Fruit fly (Drosophila melanogaster) whole organism, embryonic: ENCODE measurements around the gene CG11726.

Source experiments
- CG10267 ChIP-seq: fragments of 200-800 bp; sonication (Bioruptor generic); optimal IDR thresholded peaks from 2 replicates; lab custom pipeline; 2018; ENCODE audit warnings: missing biosample characterization, mild to moderate bottlenecking, missing genetic modification characterization, moderate library complexity
- CG11456 ChIP-seq: fragments of 200-800 bp; sonication (Bioruptor generic); IDR thresholded peaks from 3 replicates; pipeline ENCODE4 v1.3.6; 2022; ENCODE audit warnings: missing biosample characterization, missing genetic modification characterization
- CG11504 ChIP-seq: fragments of 200-800 bp; sonication (Bioruptor generic); optimal IDR thresholded peaks from 3 replicates; lab custom pipeline; 2019; ENCODE audit warnings: missing biosample characterization, mild to moderate bottlenecking, missing genetic modification characterization, moderate library complexity
- CG13624 ChIP-seq: fragments of 200-800 bp; sonication (Bioruptor generic); optimal IDR thresholded peaks from 2 replicates; lab custom pipeline; 2016; ENCODE audit warnings: missing biosample characterization, missing genetic modification characterization
- CG14014 ChIP-seq: fragments of 200-800 bp; sonication (Bioruptor generic); IDR thresholded peaks from 2 replicates; pipeline ENCODE4 v1.3.6; 2022; ENCODE audit warnings: missing biosample characterization, missing genetic modification characterization
- CG16815 ChIP-seq: fragments of 200-800 bp; sonication (Bioruptor generic); optimal IDR thresholded peaks from 3 replicates; lab custom pipeline; 2017; ENCODE audit warnings: missing biosample characterization, mild to moderate bottlenecking, missing genetic modification characterization
- CG18262 ChIP-seq: fragments of 200-800 bp; optimal IDR thresholded peaks from 3 replicates; lab custom pipeline; 2019; ENCODE audit warnings: missing biosample characterization, mild to moderate bottlenecking, missing genetic modification characterization, moderate library complexity
- CG2116 ChIP-seq: fragments of 200-800 bp; sonication (Bioruptor generic); optimal IDR thresholded peaks from 3 replicates; lab custom pipeline; 2018; ENCODE audit warnings: missing biosample characterization, mild to moderate bottlenecking, missing genetic modification characterization
- CG30403 ChIP-seq: fragments of 200-800 bp; sonication (Bioruptor generic); optimal IDR thresholded peaks from 3 replicates; lab custom pipeline; 2016; ENCODE audit warnings: missing biosample characterization, missing genetic modification characterization
- CG31365 ChIP-seq: fragments of 200-800 bp; sonication (Bioruptor generic); optimal IDR thresholded peaks from 2 replicates; lab custom pipeline; 2018; ENCODE audit warnings: missing biosample characterization, mild to moderate bottlenecking, missing genetic modification characterization
- CG3847 ChIP-seq: fragments of 200-800 bp; sonication (Bioruptor generic); IDR thresholded peaks from 2 replicates; pipeline ENCODE4 v1.3.6; 2022; ENCODE audit warnings: missing biosample characterization, missing genetic modification characterization
- CG4617 ChIP-seq: fragments of 200-800 bp; sonication (Bioruptor generic); optimal IDR thresholded peaks from 3 replicates; lab custom pipeline; 2016; ENCODE audit warnings: missing biosample characterization, missing genetic modification characterization, borderline replicate concordance
- CG4820 ChIP-seq: fragments of 200-800 bp; sonication (Bioruptor generic); optimal IDR thresholded peaks from 3 replicates; lab custom pipeline; 2016; ENCODE audit warnings: missing biosample characterization, missing genetic modification characterization
- CG7271 ChIP-seq: fragments of 200-800 bp; sonication (Bioruptor generic); optimal IDR thresholded peaks from 2 replicates; lab custom pipeline; 2018; ENCODE audit warnings: missing biosample characterization, mild to moderate bottlenecking, missing genetic modification characterization, moderate library complexity
- CG7987 ChIP-seq: fragments of 200-800 bp; sonication (Bioruptor generic); optimal IDR thresholded peaks from 2 replicates; lab custom pipeline; 2018; ENCODE audit warnings: missing biosample characterization, mild to moderate bottlenecking, missing genetic modification characterization, moderate library complexity
- CG8478 ChIP-seq: fragments of >200 bp; optimal IDR thresholded peaks from 2 replicates; lab custom pipeline; 2018
- HLH4C ChIP-seq: fragments of 200-800 bp; sonication (Bioruptor generic); IDR thresholded peaks from 3 replicates; pipeline ENCODE4 v1.3.6; 2022; ENCODE audit warnings: missing biosample characterization, missing genetic modification characterization; ENCODE audit not compliant: partially characterized antibody
- Lhr ChIP-seq: fragments of 200-800 bp; sonication (Bioruptor generic); optimal IDR thresholded peaks from 3 replicates; lab custom pipeline; 2017; ENCODE audit warnings: mild to moderate bottlenecking, missing biosample characterization, missing genetic modification reagents, missing genetic modification characterization
- MTF-1 ChIP-seq: fragments of 200-800 bp; sonication (Bioruptor generic); optimal IDR thresholded peaks from 2 replicates; lab custom pipeline; 2018; ENCODE audit warnings: missing biosample characterization, mild to moderate bottlenecking, missing genetic modification characterization, borderline replicate concordance
- NC2α ChIP-seq: fragments of 200-800 bp; sonication (Bioruptor generic); optimal IDR thresholded peaks from 2 replicates; lab custom pipeline; 2016; ENCODE audit warnings: missing biosample characterization, missing genetic modification characterization
- Oli ChIP-seq: fragments of 200-800 bp; sonication (Bioruptor generic); optimal IDR thresholded peaks from 2 replicates; lab custom pipeline; 2018; ENCODE audit warnings: missing biosample characterization, mild to moderate bottlenecking, missing genetic modification characterization, moderate library complexity
- Sin3A ChIP-seq: fragments of >200 bp; optimal IDR thresholded peaks from 2 replicates; lab custom pipeline; 2018
- Spps ChIP-seq: fragments of 200-800 bp; sonication (Bioruptor generic); optimal IDR thresholded peaks from 2 replicates; lab custom pipeline; 2018; ENCODE audit warnings: missing biosample characterization, mild to moderate bottlenecking, missing genetic modification characterization
- YL-1 ChIP-seq: fragments of 200-800 bp; sonication (Bioruptor generic); optimal IDR thresholded peaks from 3 replicates; lab custom pipeline; 2017; ENCODE audit warnings: missing biosample characterization, mild to moderate bottlenecking, missing genetic modification characterization
- ab ChIP-seq: fragments of 200-800 bp; sonication (Bioruptor generic); optimal IDR thresholded peaks from 2 replicates; lab custom pipeline; 2016; ENCODE audit warnings: missing biosample characterization, missing genetic modification characterization
- br ChIP-seq: fragments of >200 bp; optimal IDR thresholded peaks from 2 replicates; lab custom pipeline; 2017
- cato ChIP-seq: fragments of 200-800 bp; sonication (Bioruptor generic); optimal IDR thresholded peaks from 2 replicates; lab custom pipeline; 2016; ENCODE audit warnings: missing biosample characterization, missing genetic modification characterization, borderline replicate concordance
- cg ChIP-seq: fragments of 200-800 bp; sonication (Bioruptor generic); optimal IDR thresholded peaks from 3 replicates; lab custom pipeline; 2019; ENCODE audit warnings: missing biosample characterization, mild to moderate bottlenecking, missing genetic modification characterization, moderate library complexity
- ci ChIP-seq: fragments of 200-800 bp; sonication (Bioruptor generic); IDR thresholded peaks from 3 replicates; pipeline ENCODE4 v1.3.6; 2022; ENCODE audit warnings: missing biosample characterization, missing genetic modification characterization
- crp ChIP-seq, 2 experiments: fragments of 200-800 bp; sonication (Bioruptor generic); optimal IDR thresholded peaks; 2 replicates in 1 of 2; 3 replicates in 1 of 2; lab custom pipeline; 2017; ENCODE audit warnings: missing biosample characterization in 2 of 2, missing genetic modification characterization in 2 of 2, mild to moderate bottlenecking in 1 of 2, moderate library complexity in 1 of 2
- dmrt99B ChIP-seq: fragments of 200-800 bp; sonication (Bioruptor generic); optimal IDR thresholded peaks from 2 replicates; lab custom pipeline; 2018; ENCODE audit warnings: missing biosample characterization, mild to moderate bottlenecking, missing genetic modification characterization, moderate library complexity
- exex ChIP-seq: fragments of 200-800 bp; sonication (Bioruptor generic); optimal IDR thresholded peaks from 4 replicates; lab custom pipeline; 2018; ENCODE audit warnings: missing biosample characterization, mild to moderate bottlenecking, missing genetic modification characterization, moderate library complexity
- eyg ChIP-seq: fragments of 200-800 bp; sonication (Bioruptor generic); optimal IDR thresholded peaks from 3 replicates; lab custom pipeline; 2016; ENCODE audit warnings: missing biosample characterization, missing genetic modification characterization
- gcm ChIP-seq: fragments of 200-800 bp; sonication (Bioruptor generic); optimal IDR thresholded peaks from 2 replicates; lab custom pipeline; 2019; ENCODE audit warnings: missing biosample characterization, mild to moderate bottlenecking, missing genetic modification characterization, moderate library complexity
- ind ChIP-seq: fragments of 200-800 bp; sonication (Bioruptor generic); optimal IDR thresholded peaks from 3 replicates; lab custom pipeline; 2016; ENCODE audit warnings: missing biosample characterization, missing genetic modification characterization
- lov ChIP-seq, 2 experiments: fragments of 200-800 bp in 1 of 2; fragments of >200 bp in 1 of 2; sonication (Bioruptor generic) in 1 of 2; IDR thresholded peaks in 1 of 2; optimal IDR thresholded peaks in 1 of 2; 2 replicates in 1 of 2; 3 replicates in 1 of 2; pipeline versions ENCODE4 v1.3.6 to Lab custom; 2017 to 2022; ENCODE audit warnings: missing biosample characterization in 1 of 2, missing genetic modification characterization in 1 of 2
- odd ChIP-seq: fragments of 200-800 bp; sonication (Bioruptor generic); optimal IDR thresholded peaks from 2 replicates; lab custom pipeline; 2017; ENCODE audit warnings: missing biosample characterization, mild to moderate bottlenecking, missing genetic modification characterization
- org-1 ChIP-seq: fragments of 200-800 bp; sonication (Bioruptor generic); optimal IDR thresholded peaks from 2 replicates; lab custom pipeline; 2017; ENCODE audit warnings: missing biosample characterization, missing genetic modification characterization
- pan ChIP-seq, 4 experiments: fragments of >200 bp in 3 of 4; fragments of 200-800 bp in 1 of 4; sonication (Bioruptor generic) in 1 of 4; optimal IDR thresholded peaks in 3 of 4; IDR thresholded peaks in 1 of 4; 2 replicates each; pipeline versions ENCODE4 v1.3.6 to Lab custom; 2017 to 2022; ENCODE audit warnings: missing biosample characterization in 2 of 4, missing genetic modification characterization in 2 of 4, mixed read lengths in 1 of 4
- pfk ChIP-seq: fragments of 200-800 bp; sonication (Bioruptor generic); optimal IDR thresholded peaks from 2 replicates; lab custom pipeline; 2018; ENCODE audit warnings: missing biosample characterization, mild to moderate bottlenecking, missing genetic modification characterization, moderate library complexity
- row ChIP-seq: fragments of 200-800 bp; sonication (Bioruptor generic); IDR thresholded peaks from 3 replicates; pipeline ENCODE4 v1.3.6; 2022; ENCODE audit warnings: missing biosample characterization, missing genetic modification characterization
- sens ChIP-seq: fragments of 200-800 bp; sonication (Bioruptor generic); peaks from one replicate; lab custom pipeline; 2016; ENCODE audit warnings: missing biosample characterization, missing genetic modification characterization
- shn ChIP-seq: fragments of 200-800 bp; sonication (Bioruptor generic); optimal IDR thresholded peaks from 3 replicates; lab custom pipeline; 2016; ENCODE audit warnings: missing biosample characterization, missing genetic modification characterization
- sima ChIP-seq: fragments of 200-800 bp; sonication (Bioruptor generic); optimal IDR thresholded peaks from 2 replicates; lab custom pipeline; 2016; ENCODE audit warnings: missing biosample characterization, missing genetic modification characterization
- toy ChIP-seq: fragments of 200-800 bp; sonication (Bioruptor generic); IDR thresholded peaks from 2 replicates; pipeline ENCODE4 v1.3.6; 2022; ENCODE audit warnings: missing biosample characterization, missing genetic modification characterization
- ttk ChIP-seq: fragments of 200-800 bp; sonication (Bioruptor generic); IDR thresholded peaks from 2 replicates; pipeline ENCODE4 v2.1.2; 2022; ENCODE audit warnings: missing biosample characterization, missing genetic modification characterization
- yki ChIP-seq: fragments of >200 bp; optimal IDR thresholded peaks from 3 replicates; lab custom pipeline; 2018
- zf30C ChIP-seq: fragments of 200-800 bp; sonication (Bioruptor generic); optimal IDR thresholded peaks from 3 replicates; lab custom pipeline; 2018; ENCODE audit warnings: missing biosample characterization, mild to moderate bottlenecking, missing genetic modification characterization
- zfh1 ChIP-seq: fragments of 200-800 bp; sonication (Bioruptor generic); IDR thresholded peaks from 3 replicates; pipeline ENCODE4 v1.3.6; 2022; ENCODE audit warnings: missing biosample characterization, missing genetic modification characterization

The CG11726 gene

DNA sequence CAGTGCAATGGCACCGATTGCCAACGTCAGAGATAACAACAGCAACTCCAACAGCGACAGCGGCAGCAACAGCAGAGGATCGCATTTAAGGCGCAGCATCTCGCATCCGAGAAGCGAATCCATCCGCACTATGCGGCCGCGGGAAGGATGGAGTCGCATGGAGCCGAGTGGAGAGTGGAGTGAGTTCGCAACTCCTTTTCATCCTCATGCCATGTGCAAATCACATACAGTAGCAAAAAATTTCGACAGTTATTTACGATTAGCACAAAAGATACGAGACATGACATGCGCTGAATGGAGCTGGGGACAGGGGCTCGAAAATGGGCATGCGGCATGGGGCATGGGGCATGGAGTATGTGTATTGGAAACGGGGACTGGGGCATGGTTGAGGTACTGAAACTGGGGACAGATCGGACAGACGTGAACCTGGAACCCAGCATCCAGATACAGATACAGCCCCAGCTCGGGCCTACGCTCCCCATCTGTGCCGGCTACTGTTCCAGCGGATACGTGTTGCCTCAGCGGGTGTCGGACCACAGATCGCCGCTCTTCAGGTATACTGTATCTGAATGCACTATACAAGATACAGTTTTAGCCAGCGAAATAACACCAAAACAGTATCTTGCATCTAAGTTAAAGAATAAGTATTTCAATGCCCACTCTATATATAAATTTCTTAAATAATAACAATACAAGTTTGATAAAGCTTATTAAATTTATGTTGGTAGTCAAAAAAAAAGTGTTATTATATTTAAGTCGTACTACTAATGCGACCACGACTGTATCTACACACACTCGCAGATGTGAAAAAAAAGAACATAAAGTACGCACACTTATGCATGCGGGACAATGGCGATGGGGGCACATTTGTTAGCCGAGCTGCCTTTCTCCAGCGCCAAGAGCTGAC, 24.5 kb upstream of the CG11726 start (continued):
- no peak for TF ChIP-seq NC2α
- TF ChIP-seq CG16815 (GFP tag; lab: Kevin White, UChicago), result no peak
- no peak for TF ChIP-seq cato
- TF ChIP-seq dmrt99B (tag; lab: Kevin White, UChicago), result peak; percentile 54
- TF ChIP-seq eyg (GFP tag; lab: Kevin White, UChicago), result no peak
- TF ChIP-seq Lhr, result no peak
- peak; percentile 64 for TF ChIP-seq ci (GFP tag; lab: Robert Waterston, UW)
- peak; percentile 57 for TF ChIP-seq CG7271 (tag; lab: Kevin White, UChicago)
- no peak for TF ChIP-seq crp (GFP tag; optimal IDR thresholded peaks at IDR 0.05; lab: Kevin White, UChicago)
- TF ChIP-seq org-1 (GFP tag; lab: Kevin White, UChicago), result no peak
- peak; percentile 16 for TF ChIP-seq ind (GFP tag; lab: Kevin White, UChicago)
- no peak for TF ChIP-seq ttk
- TF ChIP-seq CG11504, result peak; percentile 67
- no peak for TF ChIP-seq sens (GFP tag; lab: Kevin White, UChicago)
- no peak for TF ChIP-seq lov (optimal IDR thresholded peaks at IDR 0.05; lab: Kevin White, UChicago)
- TF ChIP-seq lov (GFP tag; IDR thresholded peaks at IDR 0.05; lab: Robert Waterston, UW), result 0 out of 3 replicates have a peak, but pooled peaks have one; percentile 3
- no peak for TF ChIP-seq zf30C
- no peak for TF ChIP-seq br (lab: Kevin White, UChicago)
- TF ChIP-seq Spps (tag; lab: Kevin White, UChicago), result peak; percentile 69
- no peak for TF ChIP-seq MTF-1 (GFP tag; lab: Kevin White, UChicago)
- TF ChIP-seq YL-1 (GFP tag; lab: Kevin White, UChicago), result no peak
- TF ChIP-seq HLH4C (GFP tag; lab: Robert Waterston, UW), result no peak
- no peak for TF ChIP-seq CG30403
- TF ChIP-seq pan (optimal IDR thresholded peaks at IDR 0.05; lab: Kevin White, UChicago), result no peak
- no peak for TF ChIP-seq pan (GFP tag; optimal IDR thresholded peaks at IDR 0.05 in 1 of 2, IDR thresholded peaks at IDR 0.05 in 1 of 2)
- TF ChIP-seq gcm (GFP tag; lab: Kevin White, UChicago), result peak; percentile 56
- TF ChIP-seq exex (tag; lab: Kevin White, UChicago), result no peak
- no peak for TF ChIP-seq yki (lab: Kevin White, UChicago)
- no peak for TF ChIP-seq pfk (GFP tag; lab: Kevin White, UChicago)
- TF ChIP-seq CG4820 (GFP tag; lab: Kevin White, UChicago), result peak; percentile 40
- no peak for TF ChIP-seq sima (GFP tag; lab: Kevin White, UChicago)
- no peak for TF ChIP-seq CG2116
- TF ChIP-seq odd (GFP tag; lab: Kevin White, UChicago), result no peak
- TF ChIP-seq CG10267 (tag; lab: Kevin White, UChicago), result peak; percentile 72
- TF ChIP-seq Oli (tag; lab: Kevin White, UChicago), result peak; percentile 4
- 0 out of 3 replicates have a peak, but pooled peaks have one; percentile 39 for TF ChIP-seq CG11456 (GFP tag; lab: Robert Waterston, UW)
- no peak for TF ChIP-seq CG7987 (GFP tag; lab: Kevin White, UChicago)
- TF ChIP-seq toy (GFP tag; lab: Robert Waterston, UW), result no peak
- TF ChIP-seq cg (GFP tag; lab: Kevin White, UChicago), result peak; percentile 32
- TF ChIP-seq CG18262, result peak; percentile 83
- TF ChIP-seq CG31365, result no peak
- TF ChIP-seq CG3847 (GFP tag; lab: Robert Waterston, UW), result no peak
- TF ChIP-seq CG4617 (GFP tag; lab: Kevin White, UChicago), result no peak
- no peak for TF ChIP-seq Sin3A
- no peak for TF ChIP-seq row (GFP tag; lab: Robert Waterston, UW)
- TF ChIP-seq CG8478 (lab: Kevin White, UChicago), result no peak
- TF ChIP-seq shn (GFP tag; lab: Kevin White, UChicago), result no peak
- no peak for TF ChIP-seq CG13624 (GFP tag; lab: Kevin White, UChicago)
- TF ChIP-seq CG14014 (GFP tag; lab: Robert Waterston, UW), result no peak
- TF ChIP-seq zfh1, result peak; percentile 52
- no peak for TF ChIP-seq ab (GFP tag; lab: Kevin White, UChicago)
